Fruit fly (Drosophila melanogaster) Kc167 (cell line): ENCODE results near the gene CG33301.

Experiments
- Myc ChIP-seq: fragments of >200 bp; optimal IDR thresholded peaks from 2 replicates; lab custom pipeline; 2017; ENCODE audit warnings: missing external identifiers
- Sin3A ChIP-seq: fragments of >200 bp; optimal IDR thresholded peaks from 2 replicates; lab custom pipeline; 2018; ENCODE audit warnings: missing external identifiers
- h ChIP-seq: fragments of >200 bp; optimal IDR thresholded peaks from 3 replicates; lab custom pipeline; 2018; ENCODE audit warnings: missing external identifiers
- insv ChIP-seq: fragments of >200 bp; optimal IDR thresholded peaks from 3 replicates; lab custom pipeline; 2018; ENCODE audit warnings: missing external identifiers
- psq ChIP-seq: fragments of >200 bp; optimal IDR thresholded peaks from 2 replicates; lab custom pipeline; 2017; ENCODE audit warnings: missing external identifiers
- ttk ChIP-seq: sonication (Bioruptor generic); optimal IDR thresholded peaks from 2 replicates; lab custom pipeline; 2017; ENCODE audit warnings: missing external identifiers

DNA sequence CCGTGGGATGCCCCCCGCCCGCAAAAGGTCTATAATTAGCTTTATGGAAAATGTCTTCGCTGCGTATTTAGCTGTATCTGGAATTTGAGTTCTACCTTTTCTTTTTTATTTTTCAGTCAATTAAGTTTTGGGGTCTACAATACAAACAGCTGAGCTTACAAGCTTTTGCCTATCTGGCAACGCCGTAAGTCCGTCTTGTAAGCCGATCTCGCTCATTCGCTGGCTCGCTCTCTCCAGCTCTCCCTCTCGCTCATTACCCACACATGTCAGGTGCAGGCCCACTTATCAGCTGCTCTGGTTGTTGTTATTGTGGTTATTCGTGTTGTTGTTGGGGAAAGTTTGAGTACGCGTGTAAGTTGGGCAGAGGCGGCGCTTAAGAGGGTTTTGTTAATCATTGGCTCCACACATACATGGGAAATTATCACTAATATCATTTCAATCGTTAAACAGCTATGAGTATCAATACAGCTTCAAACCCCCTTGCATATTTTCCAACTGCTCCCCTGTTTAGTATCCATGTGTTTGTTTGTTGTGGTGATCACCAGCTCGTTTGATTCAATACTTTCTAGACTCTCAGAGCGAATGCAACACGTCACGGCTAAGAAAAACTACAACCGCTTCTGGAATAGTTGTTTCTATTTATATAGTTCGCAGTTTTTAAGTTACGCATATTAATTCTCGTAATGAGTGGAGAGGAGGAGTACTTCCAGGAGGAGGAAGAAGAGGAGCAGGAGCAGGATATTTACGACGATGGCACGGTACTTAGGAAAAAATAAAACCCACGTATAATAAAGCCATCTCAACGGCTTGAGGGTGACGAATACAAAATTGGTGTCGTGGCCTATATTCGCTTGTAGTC, 39.4 kb upstream of the CG33301 start:
- no peak for TF ChIP-seq psq (lab: Kevin White, UChicago)
- TF ChIP-seq Sin3A: no peak
- no peak for TF ChIP-seq h (lab: Kevin White, UChicago)
- no peak for TF ChIP-seq ttk (lab: Kevin White, UChicago)
- TF ChIP-seq Myc (lab: Kevin White, UChicago): no peak
- no peak for TF ChIP-seq insv (lab: Kevin White, UChicago)
